Fruit fly (Drosophila melanogaster) whole organism, pupa: ENCODE data around the gene CG44098.
A peak's percentile ranks its signal among the peaks of the same experiment; 100 is the strongest.

Experiments
- CG10348 ChIP-seq: fragments of 200-800 bp; sonication (Bioruptor generic); IDR thresholded peaks from 2 replicates; pipeline ENCODE4 v1.3.6; 2022; ENCODE audit warnings: missing biosample characterization, missing genetic modification characterization
- CG12605 ChIP-seq: fragments of 200-800 bp; sonication (Bioruptor generic); IDR thresholded peaks from 2 replicates; pipeline ENCODE4 v1.3.6; 2022; ENCODE audit warnings: missing biosample characterization, missing genetic modification characterization
- CG13204 ChIP-seq: fragments of 200-800 bp; sonication (Bioruptor generic); optimal IDR thresholded peaks from 2 replicates; lab custom pipeline; 2018; ENCODE audit warnings: missing biosample characterization, mild to moderate bottlenecking, missing genetic modification characterization, moderate library complexity
- CG14655 ChIP-seq: fragments of 200-800 bp; sonication (Bioruptor generic); optimal IDR thresholded peaks from 3 replicates; lab custom pipeline; 2017; ENCODE audit warnings: mild to moderate bottlenecking, missing biosample characterization, missing genetic modification reagents, missing genetic modification characterization
- CG15710 ChIP-seq: fragments of 200-800 bp; sonication (Bioruptor generic); optimal IDR thresholded peaks from 2 replicates; lab custom pipeline; 2018; ENCODE audit warnings: missing biosample characterization, mild to moderate bottlenecking, missing genetic modification characterization, moderate library complexity
- CG17806 ChIP-seq: fragments of 200-800 bp; sonication (Bioruptor generic); optimal IDR thresholded peaks from 2 replicates; lab custom pipeline; 2018; ENCODE audit warnings: missing biosample characterization, mild to moderate bottlenecking, missing genetic modification characterization, moderate library complexity
- CG32121 ChIP-seq: fragments of 200-800 bp; sonication (Bioruptor generic); IDR thresholded peaks from 2 replicates; pipeline ENCODE4 v1.3.6; 2022; ENCODE audit warnings: missing biosample characterization, missing genetic modification characterization
- CG34367 ChIP-seq: fragments of 200-800 bp; sonication (Bioruptor generic); optimal IDR thresholded peaks from 2 replicates; lab custom pipeline; 2018; ENCODE audit warnings: missing biosample characterization, mild to moderate bottlenecking, missing genetic modification characterization
- CG4496 ChIP-seq: fragments of 200-800 bp; sonication (Bioruptor generic); IDR thresholded peaks from 3 replicates; pipeline ENCODE4 v1.3.6; 2022; ENCODE audit warnings: missing biosample characterization, missing genetic modification characterization
- CG8159 ChIP-seq: fragments of 200-800 bp; sonication (Bioruptor generic); optimal IDR thresholded peaks from 3 replicates; lab custom pipeline; 2018; ENCODE audit warnings: missing biosample characterization, mild to moderate bottlenecking, missing genetic modification characterization, moderate library complexity
- CG8301 ChIP-seq: fragments of 200-800 bp; sonication (Bioruptor generic); optimal IDR thresholded peaks from 2 replicates; lab custom pipeline; 2018; ENCODE audit warnings: missing biosample characterization, mild to moderate bottlenecking, missing genetic modification characterization
- CG9948 ChIP-seq: fragments of 200-800 bp; sonication (Bioruptor generic); optimal IDR thresholded peaks from 2 replicates; lab custom pipeline; 2018; ENCODE audit warnings: missing biosample characterization, mild to moderate bottlenecking, missing genetic modification characterization, moderate library complexity
- D1 ChIP-seq: fragments of 200-800 bp; sonication (Bioruptor generic); optimal IDR thresholded peaks from 2 replicates; lab custom pipeline; 2018; ENCODE audit warnings: missing biosample characterization, mild to moderate bottlenecking, missing genetic modification characterization, moderate library complexity
- EcR ChIP-seq: fragments of 200-800 bp; sonication (Bioruptor generic); optimal IDR thresholded peaks from 3 replicates; lab custom pipeline; 2019; ENCODE audit warnings: missing biosample characterization, missing genetic modification characterization, mild to moderate bottlenecking, moderate library complexity, missing genetic modification reagents
- Ets98B ChIP-seq: fragments of 200-800 bp; sonication (Bioruptor generic); IDR thresholded peaks from 2 replicates; pipeline ENCODE4 v1.3.6; 2022; ENCODE audit warnings: missing biosample characterization, missing genetic modification characterization
- Pif1A ChIP-seq: fragments of 200-800 bp; sonication (Bioruptor generic); optimal IDR thresholded peaks from 3 replicates; lab custom pipeline; 2016; ENCODE audit warnings: missing biosample characterization, missing genetic modification characterization
- Pif1B ChIP-seq: fragments of 200-800 bp; sonication (Bioruptor generic); optimal IDR thresholded peaks from 3 replicates; lab custom pipeline; 2016; ENCODE audit warnings: missing biosample characterization, missing genetic modification characterization
- Snoo ChIP-seq: fragments of 200-800 bp; sonication (Bioruptor generic); optimal IDR thresholded peaks from 3 replicates; lab custom pipeline; 2017; ENCODE audit warnings: missing biosample characterization, mild to moderate bottlenecking, missing genetic modification characterization, inconsistent platforms
- fd96Ca ChIP-seq: fragments of 200-800 bp; sonication (Bioruptor generic); IDR thresholded peaks from 3 replicates; pipeline ENCODE4 v1.3.6; 2022; ENCODE audit warnings: missing biosample characterization, missing genetic modification characterization
- gl ChIP-seq: fragments of 200-800 bp; sonication (Bioruptor generic); optimal IDR thresholded peaks from 2 replicates; lab custom pipeline; 2018; ENCODE audit warnings: missing biosample characterization, mild to moderate bottlenecking, missing genetic modification characterization
- rn ChIP-seq: fragments of 200-800 bp; sonication (Bioruptor generic); IDR thresholded peaks from 2 replicates; pipeline ENCODE4 v1.3.6; 2022; ENCODE audit warnings: missing biosample characterization, missing genetic modification characterization

The CG44098 gene

DNA sequence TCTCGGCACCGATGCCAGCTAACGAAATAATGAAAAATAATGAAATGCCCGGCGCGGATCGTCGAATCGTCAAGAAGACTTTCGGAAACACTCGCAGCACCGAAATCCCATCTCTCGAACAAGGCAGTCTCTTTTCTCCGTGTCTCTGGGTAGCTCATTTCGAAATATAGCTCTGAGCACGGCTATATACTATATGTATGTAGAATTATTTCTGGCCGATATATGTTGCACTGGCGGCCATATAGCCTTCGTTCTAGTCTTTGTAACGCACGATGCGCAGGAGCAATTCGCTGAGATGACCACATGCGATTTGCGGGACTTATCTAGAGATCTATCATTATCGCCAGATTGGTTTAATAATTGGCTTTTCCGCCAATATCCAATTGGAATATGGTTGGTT lies 7.3 kb upstream of the CG44098 start, which contains the start of gene CG14655:
Gene CG14655 (minus strand): TSS at position 41 of the 400 bp plus-strand sequence.
- no peak for TF ChIP-seq CG12605
- no peak for TF ChIP-seq CG15710 (tag; lab: Kevin White, UChicago)
- TF ChIP-seq EcR (GFP tag; lab: Kevin White, UChicago), result no peak
- no peak for TF ChIP-seq CG10348 (GFP tag; lab: Robert Waterston, UW)
- no peak for TF ChIP-seq D1 (tag; lab: Kevin White, UChicago)
- no peak for TF ChIP-seq CG14655 (GFP tag; lab: Kevin White, UChicago)
- TF ChIP-seq CG8301 (tag; lab: Kevin White, UChicago), result no peak
- TF ChIP-seq Ets98B, result no peak
- TF ChIP-seq CG34367 (tag; lab: Kevin White, UChicago), result no peak
- no peak for TF ChIP-seq fd96Ca (GFP tag; lab: Robert Waterston, UW)
- no peak for TF ChIP-seq gl (tag; lab: Kevin White, UChicago)
- TF ChIP-seq Pif1A (GFP tag; lab: Kevin White, UChicago), result no peak
- no peak for TF ChIP-seq CG8159 (tag; lab: Kevin White, UChicago)
- TF ChIP-seq, all 21 proteins: peak for 0

DNA sequence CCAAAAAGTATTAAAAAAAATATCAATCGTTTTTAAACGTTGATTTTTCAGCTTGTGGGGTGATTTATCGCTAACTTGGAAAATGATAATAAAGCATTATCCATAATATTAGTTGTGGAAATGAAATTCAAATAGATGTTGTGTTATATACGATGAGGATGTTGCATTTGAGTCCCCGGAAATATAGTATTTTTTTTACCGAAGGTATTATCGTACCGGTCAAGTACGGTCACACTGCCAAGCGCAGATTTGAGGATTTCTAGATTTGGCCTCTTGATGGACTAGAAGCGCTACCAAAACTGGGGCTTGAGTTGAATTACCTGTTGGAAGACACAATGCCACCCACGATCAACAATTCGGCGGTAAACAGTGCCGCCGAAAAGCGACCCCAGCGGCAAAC lies 2.4 kb upstream of the CG44098 start:
- TF ChIP-seq gl (tag; lab: Kevin White, UChicago) (no peak), Ets98B (peak; percentile 15; the same call in 1 of the 2 replicates), CG4496 (GFP tag; lab: Robert Waterston, UW) (peak; percentile 54; the same call in 1 of the 3 replicates), CG12605 (no peak), CG32121 (GFP tag; lab: Robert Waterston, UW) (0 out of 2 replicates have a peak, but pooled peaks have one; percentile 12), CG13204 (GFP tag; lab: Kevin White, UChicago) (no peak), Pif1A (GFP tag; lab: Kevin White, UChicago) (no peak)

DNA sequence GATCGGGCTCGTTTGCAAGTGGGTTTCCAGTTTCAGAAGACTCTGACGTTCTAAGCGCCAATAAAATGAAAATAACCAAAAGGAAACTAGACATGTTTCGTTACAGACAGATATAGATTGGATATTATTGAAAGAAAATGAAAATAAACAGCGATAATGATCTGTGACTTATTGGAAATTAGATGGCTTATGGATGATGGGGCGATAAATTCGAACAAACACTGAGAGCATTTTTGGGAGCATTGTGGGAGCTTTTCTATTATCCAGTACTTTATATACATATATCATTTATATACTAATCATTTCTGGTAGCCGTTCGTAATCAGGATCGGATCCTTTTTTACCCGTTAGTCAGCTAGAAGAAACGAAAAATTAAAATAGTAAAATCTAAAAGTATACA lies 2.0 kb upstream of the CG44098 start, which contains the start of gene CG44088:
Gene CG44088 (minus strand): TSS at position 101 of the 400 bp plus-strand sequence.
- TF ChIP-seq CG12605 (no peak), CG34367 (tag; lab: Kevin White, UChicago) (no peak), Snoo (tag; lab: Kevin White, UChicago) (no peak), rn (no peak), CG15710 (tag; lab: Kevin White, UChicago) (no peak)

DNA sequence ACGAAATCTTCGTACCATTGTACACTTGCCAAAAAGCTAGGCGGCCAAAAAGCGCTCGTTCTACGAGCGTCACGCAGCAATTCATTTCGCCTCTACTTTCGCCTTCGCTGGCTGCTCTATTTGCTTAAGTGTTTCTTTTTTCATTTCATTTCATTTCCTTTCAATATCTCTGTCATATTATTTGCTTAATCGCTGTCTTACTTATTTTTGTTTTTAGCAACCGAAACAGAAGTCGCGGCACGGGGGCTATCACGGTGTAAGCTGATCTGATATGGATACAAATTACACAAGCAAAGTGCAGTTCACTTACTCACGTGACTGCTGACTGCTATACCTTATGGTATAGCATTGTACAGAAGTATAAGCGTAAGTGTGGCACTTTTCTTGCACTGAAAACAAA lies 1.7 kb downstream of the CG44098 start:
- TF ChIP-seq CG17806 (tag; lab: Kevin White, UChicago) (no peak), CG34367 (tag; lab: Kevin White, UChicago) (no peak), gl (tag; lab: Kevin White, UChicago) (no peak), rn (no peak), CG32121 (GFP tag; lab: Robert Waterston, UW) (no peak), D1 (tag; lab: Kevin White, UChicago) (no peak), Snoo (tag; lab: Kevin White, UChicago) (no peak), CG14655 (GFP tag; lab: Kevin White, UChicago) (no peak), CG8159 (tag; lab: Kevin White, UChicago) (no peak), CG12605 (no peak), Pif1B (GFP tag; lab: Kevin White, UChicago) (no peak), CG8301 (tag; lab: Kevin White, UChicago) (no peak), CG10348 (GFP tag; lab: Robert Waterston, UW) (no peak), CG9948 (tag; lab: Kevin White, UChicago) (no peak)

dm6 chr3R:4768711-4769239 lies 4.2 kb downstream of the CG44098 start:
- TF ChIP-seq gl (tag; lab: Kevin White, UChicago) (no peak), rn (no peak), CG10348 (GFP tag; lab: Robert Waterston, UW) (no peak), CG34367 (tag; lab: Kevin White, UChicago) (no peak), CG17806 (tag; lab: Kevin White, UChicago) (no peak), Snoo (tag; lab: Kevin White, UChicago) (no peak), Ets98B (no peak), fd96Ca (GFP tag; lab: Robert Waterston, UW) (0 out of 3 replicates have a peak, but pooled peaks have one; percentile 35), CG13204 (GFP tag; lab: Kevin White, UChicago) (peak; percentile 0), CG8159 (tag; lab: Kevin White, UChicago) (no peak), D1 (tag; lab: Kevin White, UChicago) (no peak), Pif1A (GFP tag; lab: Kevin White, UChicago) (no peak), Pif1B (GFP tag; lab: Kevin White, UChicago) (no peak), CG9948 (tag; lab: Kevin White, UChicago) (no peak), CG32121 (GFP tag; lab: Robert Waterston, UW) (no peak), EcR (GFP tag; lab: Kevin White, UChicago) (no peak), CG8301 (tag; lab: Kevin White, UChicago) (no peak), CG14655 (GFP tag; lab: Kevin White, UChicago) (peak; percentile 48), CG12605 (no peak), CG4496 (GFP tag; lab: Robert Waterston, UW) (no peak), CG15710 (tag; lab: Kevin White, UChicago) (no peak)

dm6 chr3R:4761372-4761771 lies 11.6 kb downstream of the CG44098 start:
- TF ChIP-seq D1 (tag; lab: Kevin White, UChicago) (no peak), Snoo (tag; lab: Kevin White, UChicago) (peak; percentile 46), Pif1A (GFP tag; lab: Kevin White, UChicago) (peak; percentile 14)
